Worm (Caenorhabditis elegans) whole organism, L3 larva: Measurements from ENCODE around the gene glo-3.

Experiments used
- ama-1 ChIP-seq: fragments of 150-350 bp; optimal IDR thresholded peaks from 2 replicates; lab custom pipeline; 2018
- daf-12 ChIP-seq: fragments of 150-350 bp; optimal IDR thresholded peaks from 2 replicates; lab custom pipeline; 2014; ENCODE audit warnings: missing biosample characterization, missing genetic modification reagents, missing genetic modification characterization
- egl-27 ChIP-seq: sonication (generic microtip); optimal IDR thresholded peaks from 4 replicates; lab custom pipeline; 2017; ENCODE audit warnings: missing biosample characterization, missing genetic modification reagents, missing genetic modification characterization
- elt-2 ChIP-seq: sonication (generic microtip); optimal IDR thresholded peaks from 2 replicates; lab custom pipeline; 2016; ENCODE audit warnings: missing genetic modification reagents, mild to moderate bottlenecking, missing genetic modification characterization, missing compliant biosample characterization
- fkh-2 ChIP-seq: fragments of 150-350 bp; optimal IDR thresholded peaks from 2 replicates; lab custom pipeline; 2014; ENCODE audit warnings: missing biosample characterization, missing genetic modification reagents, missing genetic modification characterization
- lin-39 ChIP-seq: fragments of 150-350 bp; optimal IDR thresholded peaks from 2 replicates; lab custom pipeline; 2018; ENCODE audit warnings: missing biosample characterization, missing genetic modification reagents, missing genetic modification characterization
- nhr-28 ChIP-seq: fragments of 150-350 bp; optimal IDR thresholded peaks from 2 replicates; lab custom pipeline; 2014; ENCODE audit warnings: missing biosample characterization, missing genetic modification characterization
- nhr-76 ChIP-seq: fragments of 150-350 bp; sonication (generic microtip); optimal IDR thresholded peaks from 5 replicates; lab custom pipeline; 2014; ENCODE audit warnings: missing biosample characterization, missing genetic modification characterization
- nhr-77 ChIP-seq: fragments of 150-350 bp; optimal IDR thresholded peaks from 2 replicates; lab custom pipeline; 2014; ENCODE audit warnings: missing biosample characterization, missing genetic modification characterization
- snpc-4 ChIP-seq: fragments of 150-350 bp; optimal IDR thresholded peaks from 2 replicates; lab custom pipeline; 2014; ENCODE audit warnings: missing biosample characterization, missing genetic modification characterization
- zag-1 ChIP-seq: fragments of 150-350 bp; optimal IDR thresholded peaks from 2 replicates; lab custom pipeline; 2014; ENCODE audit warnings: missing biosample characterization, missing genetic modification characterization

DNA sequence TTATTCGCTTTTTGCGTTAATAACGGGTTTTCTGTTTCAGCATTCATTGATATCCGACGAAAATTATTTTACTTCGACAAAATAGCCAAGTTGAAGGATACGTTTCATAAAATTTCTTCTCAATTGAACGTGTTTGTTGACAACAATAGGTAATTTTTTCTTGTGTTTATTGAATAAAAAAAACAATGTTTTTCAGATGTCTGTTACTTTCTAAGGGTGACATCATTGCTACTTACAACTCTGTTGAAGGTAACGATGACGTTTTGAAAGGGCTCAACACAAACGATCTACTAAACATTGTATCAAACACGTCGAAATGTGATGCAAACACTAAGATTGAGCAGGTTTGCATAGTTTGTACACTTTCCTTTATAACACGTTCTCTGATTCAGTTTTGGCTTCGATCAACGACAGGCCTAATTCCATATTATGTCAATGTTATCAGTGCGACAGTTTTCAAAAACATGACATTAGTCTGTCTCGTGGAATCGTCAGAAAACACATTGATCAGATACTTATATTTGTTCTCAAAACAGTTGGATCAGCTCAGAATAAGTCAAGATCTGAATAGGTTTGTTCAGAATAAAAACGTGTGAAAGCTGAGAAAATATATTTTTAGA, 1.2 kb downstream of the glo-3 start:
- TF ChIP-seq daf-12 (tag; lab: Kevin White, UChicago) (no peak), ama-1 (lab: Kevin White, UChicago) (no peak), fkh-2 (tag; lab: Kevin White, UChicago) (no peak), snpc-4 (tag; lab: Kevin White, UChicago) (no peak), lin-39 (no peak), elt-2 (tag; lab: Kevin White, UChicago) (peak; percentile 45), nhr-28 (tag; lab: Kevin White, UChicago) (no peak), nhr-77 (tag; lab: Kevin White, UChicago) (no peak), zag-1 (tag; lab: Kevin White, UChicago) (no peak), egl-27 (no peak), nhr-76 (tag; lab: Kevin White, UChicago) (no peak)
